Worm (Caenorhabditis elegans): ENCODE results near the gene C17H12.8.

The C17H12.8 gene

ce11 chrIV:6777156-6777555, 41.3 kb upstream of the C17H12.8 start (continued):
- TF ChIP-seq B0035.1 (tag; optimal IDR thresholded peaks at IDR 0.05), result no peak
- TF ChIP-seq zfh-2 (GFP tag; conservative IDR thresholded peaks at IDR 0.05), result no peak
- no peak for TF ChIP-seq nhr-80 (tag; optimal IDR thresholded peaks at IDR 0.05)
- peak; percentile 46 for TF ChIP-seq lin-54 (GFP tag; optimal IDR thresholded peaks at IDR 0.05)
- peak; percentile 19 for TF ChIP-seq xnd-1 (tag; optimal IDR thresholded peaks at IDR 0.05)
- TF ChIP-seq hmg-1.2 (GFP tag; IDR thresholded peaks at IDR 0.05), result peak; percentile 15; the same call in 1 of the 2 replicates
- TF ChIP-seq madf-8 (GFP tag; conservative IDR thresholded peaks at IDR 0.05), result peak; percentile 20; the same call in 1 of the 2 replicates
- no peak for TF ChIP-seq nfya-2 (GFP tag; IDR thresholded peaks at IDR 0.05)
- 0 out of 2 replicates have a peak, but pooled peaks have one; percentile 19 for TF ChIP-seq D2030.7 (GFP tag; IDR thresholded peaks at IDR 0.05)
- TF ChIP-seq zim-3 (tag; optimal IDR thresholded peaks at IDR 0.05), result no peak
- no peak for TF ChIP-seq aptf-3 (GFP tag; IDR thresholded peaks at IDR 0.05)
- no peak for TF ChIP-seq ceh-79 (tag; optimal IDR thresholded peaks at IDR 0.05)
- TF ChIP-seq T26A5.8 (tag; optimal IDR thresholded peaks at IDR 0.05), result no peak
- TF ChIP-seq cebp-1 (GFP tag; IDR thresholded peaks at IDR 0.05), result no peak
- no peak for TF ChIP-seq cebp-1 (tag; optimal IDR thresholded peaks at IDR 0.05)
- no peak for TF ChIP-seq die-1 (tag; optimal IDR thresholded peaks at IDR 0.05)
- no peak for TF ChIP-seq egl-18 (GFP tag; IDR thresholded peaks at IDR 0.05)
- no peak for TF ChIP-seq F37B4.10 (GFP tag; IDR thresholded peaks at IDR 0.05)
- TF ChIP-seq aptf-2 (GFP tag; conservative IDR thresholded peaks at IDR 0.05), result no peak
- no peak for TF ChIP-seq C17E4.6 (GFP tag; IDR thresholded peaks at IDR 0.05)
- peak; percentile 79 for TF ChIP-seq lsl-1 (GFP tag; optimal IDR thresholded peaks at IDR 0.05)
- no peak for TF ChIP-seq C06A6.2 (GFP tag; conservative IDR thresholded peaks at IDR 0.05)
- TF ChIP-seq F22D6.2 (tag; optimal IDR thresholded peaks at IDR 0.05), result no peak
- TF ChIP-seq snpc-1.3 (tag; optimal IDR thresholded peaks at IDR 0.05; ENCODE audit: insufficient read depth), result no peak
- no peak for TF ChIP-seq snpc-3.4 (tag; optimal IDR thresholded peaks at IDR 0.05)
- TF ChIP-seq K11D2.4 (GFP tag; IDR thresholded peaks at IDR 0.05), result no peak
- TF ChIP-seq dpl-1 (GFP tag; optimal IDR thresholded peaks at IDR 0.05), result peak; percentile 34
- no peak for TF ChIP-seq lsy-27 (tag; optimal IDR thresholded peaks at IDR 0.05; ENCODE audit: borderline replicate concordance, insufficient read depth)
- TF ChIP-seq Y53F4B.3 (GFP tag; IDR thresholded peaks at IDR 0.05), result no peak
- no peak for TF ChIP-seq pha-4 (tag; optimal IDR thresholded peaks at IDR 0.05)
- TF ChIP-seq F49E8.2 (tag; optimal IDR thresholded peaks at IDR 0.05; ENCODE audit: insufficient read depth), result no peak
- TF ChIP-seq ztf-25 (GFP tag; IDR thresholded peaks at IDR 0.05), result no peak

DNA sequence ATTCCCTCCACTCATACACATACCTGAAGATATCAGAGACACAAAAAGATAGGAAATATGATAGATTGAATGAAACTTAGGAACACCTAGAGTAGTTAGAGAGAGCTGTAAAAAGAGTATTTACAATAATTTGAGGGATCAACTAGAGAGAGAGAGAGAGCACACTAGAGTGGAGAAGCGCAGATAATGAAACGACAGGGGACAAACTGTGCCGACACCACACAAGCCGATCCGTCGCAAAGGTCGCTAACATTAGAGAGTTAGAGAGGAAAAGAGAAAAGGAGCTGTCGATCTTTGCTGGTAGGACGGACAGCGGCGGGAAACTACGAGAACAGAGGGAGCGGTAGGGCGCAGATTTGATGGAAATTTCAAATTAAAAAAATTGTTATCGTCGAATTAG, 33.4 kb upstream of the C17H12.8 start, which contains the start of gene dyci-1:
Gene dyci-1, minus strand, starts transcription at position 122 of the 400 bp plus-strand sequence.
- TF ChIP-seq ZK185.1 (tag; optimal IDR thresholded peaks at IDR 0.05; ENCODE audit: poor library complexity, severe bottlenecking) (peak; percentile 3), hlh-12 (tag; optimal IDR thresholded peaks at IDR 0.05) (no peak), nfyb-1 (GFP tag; IDR thresholded peaks at IDR 0.05) (peak; percentile 36; the same call in 1 of the 2 replicates), hmg-1.2 (GFP tag; IDR thresholded peaks at IDR 0.05) (peak; percentile 62; the same call in 1 of the 2 replicates), attf-5 (GFP tag; optimal IDR thresholded peaks at IDR 0.05) (peak; percentile 7), ets-4 (GFP tag; optimal IDR thresholded peaks at IDR 0.05) (no peak), egl-44 (GFP tag; IDR thresholded peaks at IDR 0.05) (no peak), snpc-1.3 (tag; optimal IDR thresholded peaks at IDR 0.05; ENCODE audit: insufficient read depth) (no peak), zfh-2 (GFP tag; conservative IDR thresholded peaks at IDR 0.05) (no peak), rcor-1 (GFP tag; IDR thresholded peaks at IDR 0.05) (no peak), F49E8.2 (tag; optimal IDR thresholded peaks at IDR 0.05; ENCODE audit: insufficient read depth) (no peak), nhr-80 (tag; optimal IDR thresholded peaks at IDR 0.05) (peak; percentile 27), pbrm-1 (GFP tag; IDR thresholded peaks at IDR 0.05) (0 out of 2 replicates have a peak, but pooled peaks have one; percentile 11), madf-6 (GFP tag; IDR thresholded peaks at IDR 0.05) (0 out of 2 replicates have a peak, but pooled peaks have one; percentile 18), pha-4 (tag; optimal IDR thresholded peaks at IDR 0.05) (no peak), repo-1 (tag; optimal IDR thresholded peaks at IDR 0.05) (no peak), lin-26 (GFP tag; IDR thresholded peaks at IDR 0.05) (no peak), attf-3 (GFP tag; conservative IDR thresholded peaks at IDR 0.05) (no peak), mcd-1 (GFP tag; IDR thresholded peaks at IDR 0.05) (peak; percentile 47; the same call in 1 of the 2 replicates)

Data from whole organism, young adult.